Worm (Caenorhabditis elegans) whole organism, L4 larva: ENCODE measurements around the gene C28G1.2.

Source experiments
- F10B5.3 ChIP-seq: sonication (generic microtip); optimal IDR thresholded peaks from 2 replicates; lab custom pipeline; 2016; ENCODE audit warnings: mild to moderate bottlenecking, missing genetic modification characterization, missing compliant biosample characterization
- Y105C5A.15 ChIP-seq: fragments of 200-800 bp; sonication (Bioruptor generic); IDR thresholded peaks from 2 replicates; pipeline ENCODE4 v1.3.6; 2022; ENCODE audit warnings: missing genetic modification characterization, missing compliant biosample characterization
- Y48G9A.11 ChIP-seq: fragments of 200-800 bp; sonication (Bioruptor generic); IDR thresholded peaks from 2 replicates; pipeline ENCODE4 v1.3.6; 2022; ENCODE audit warnings: missing genetic modification reagents, missing genetic modification characterization, missing compliant biosample characterization
- Y5F2A.4 ChIP-seq: fragments of 200-800 bp; sonication (Bioruptor generic); optimal IDR thresholded peaks from 2 replicates; lab custom pipeline; 2018; ENCODE audit warnings: mild to moderate bottlenecking, missing genetic modification characterization, missing compliant biosample characterization
- ZK546.5 ChIP-seq, 2 experiments: sonication (generic microtip); optimal IDR thresholded peaks; 2 replicates each; lab custom pipeline; 2017; ENCODE audit warnings: missing biosample characterization in 2 of 2, missing genetic modification characterization in 2 of 2
- aha-1 ChIP-seq: fragments of 150-350 bp; peaks from one replicate; lab custom pipeline; 2014; ENCODE audit warnings: missing biosample characterization, missing genetic modification characterization
- aly-2 ChIP-seq: sonication (generic microtip); optimal IDR thresholded peaks from 2 replicates; lab custom pipeline; 2018; ENCODE audit warnings: missing biosample characterization, missing genetic modification characterization
- ceh-28 ChIP-seq: fragments of 150-350 bp; optimal IDR thresholded peaks from 2 replicates; lab custom pipeline; 2014; ENCODE audit warnings: missing biosample characterization, missing genetic modification reagents, missing genetic modification characterization
- ceh-32 ChIP-seq: sonication (generic microtip); optimal IDR thresholded peaks from 2 replicates; lab custom pipeline; 2016; ENCODE audit warnings: mild to moderate bottlenecking, missing genetic modification characterization, missing compliant biosample characterization; ENCODE audit not compliant: poor library complexity
- ceh-62 ChIP-seq: sonication (generic microtip); optimal IDR thresholded peaks from 2 replicates; lab custom pipeline; 2017; ENCODE audit warnings: missing biosample characterization, missing genetic modification characterization
- cey-2 ChIP-seq: sonication (generic microtip); optimal IDR thresholded peaks from 3 replicates; lab custom pipeline; 2017; ENCODE audit warnings: missing genetic modification characterization, mild to moderate bottlenecking, missing compliant biosample characterization, antibody characterized with exemption, borderline replicate concordance; ENCODE audit not compliant: insufficient read depth
- ctbp-1 ChIP-seq: fragments of 200-800 bp; sonication (Bioruptor generic); IDR thresholded peaks from 2 replicates; pipeline ENCODE4 v1.3.6; 2022; ENCODE audit warnings: missing genetic modification reagents, missing genetic modification characterization, missing compliant biosample characterization
- dmd-8 ChIP-seq: fragments of 200-800 bp; sonication (Bioruptor generic); IDR thresholded peaks from 2 replicates; pipeline ENCODE4 v1.3.6; 2022; ENCODE audit warnings: missing genetic modification characterization, missing compliant biosample characterization
- egl-27 ChIP-seq: sonication (generic microtip); optimal IDR thresholded peaks from 3 replicates; lab custom pipeline; 2017; ENCODE audit warnings: missing biosample characterization, missing genetic modification reagents, missing genetic modification characterization
- egl-43 ChIP-seq: fragments of 200-800 bp; sonication (Bioruptor generic); IDR thresholded peaks from 2 replicates; pipeline ENCODE4 v1.3.6; 2022; ENCODE audit warnings: missing genetic modification reagents, missing genetic modification characterization, missing compliant biosample characterization
- fkh-10 ChIP-seq: fragments of 150-350 bp; optimal IDR thresholded peaks from 2 replicates; lab custom pipeline; 2014; ENCODE audit warnings: missing biosample characterization, missing genetic modification reagents, missing genetic modification characterization
- fos-1 ChIP-seq: fragments of 150-350 bp; optimal IDR thresholded peaks from 2 replicates; lab custom pipeline; 2014; ENCODE audit warnings: missing biosample characterization, missing genetic modification characterization
- hif-1 ChIP-seq, 2 experiments: sonication (generic microtip); optimal IDR thresholded peaks; 2 replicates each; lab custom pipeline; 2016 to 2017; ENCODE audit warnings: missing compliant biosample characterization in 2 of 2, missing genetic modification characterization in 2 of 2, missing genetic modification reagents in 2 of 2, missing genotype in 2 of 2, mild to moderate bottlenecking in 1 of 2
- hlh-11 ChIP-seq: fragments of 200-800 bp; sonication (Bioruptor generic); optimal IDR thresholded peaks from 2 replicates; lab custom pipeline; 2018; ENCODE audit warnings: mild to moderate bottlenecking, missing genetic modification characterization, missing compliant biosample characterization
- hmg-1.1 ChIP-seq: fragments of 200-800 bp; sonication (Bioruptor generic); IDR thresholded peaks from 2 replicates; pipeline ENCODE4 v1.3.6; 2022; ENCODE audit warnings: missing genetic modification reagents, missing genetic modification characterization, missing compliant biosample characterization
- jun-1 ChIP-seq: fragments of 150-350 bp; optimal IDR thresholded peaks from 2 replicates; lab custom pipeline; 2014; ENCODE audit warnings: missing biosample characterization, missing genetic modification reagents, missing genetic modification characterization
- lin-15B ChIP-seq: fragments of 150-350 bp; sonication (generic microtip); optimal IDR thresholded peaks from 3 replicates; lab custom pipeline; 2014; ENCODE audit warnings: missing biosample characterization, missing genetic modification characterization
- lin-29 ChIP-seq: fragments of 200-800 bp; sonication (Bioruptor generic); IDR thresholded peaks from 2 replicates; pipeline ENCODE4 v1.3.6; 2022; ENCODE audit warnings: missing genetic modification reagents, missing genetic modification characterization, missing compliant biosample characterization
- lin-38 ChIP-seq: fragments of 200-800 bp; sonication (Bioruptor generic); IDR thresholded peaks from 2 replicates; pipeline ENCODE4 v1.3.6; 2022; ENCODE audit warnings: missing genetic modification reagents, missing genetic modification characterization, missing compliant biosample characterization
- lin-39 ChIP-seq: fragments of 150-350 bp; optimal IDR thresholded peaks from 2 replicates; lab custom pipeline; 2014; ENCODE audit warnings: missing biosample characterization, missing genetic modification reagents, missing genetic modification characterization
- lir-3 ChIP-seq: sonication (generic microtip); optimal IDR thresholded peaks from 2 replicates; lab custom pipeline; 2016; ENCODE audit warnings: mild to moderate bottlenecking, missing genetic modification characterization, missing compliant biosample characterization
- lsy-2 ChIP-seq, 2 experiments: fragments of 150-350 bp in 1 of 2; sonication (generic microtip) in 1 of 2; optimal IDR thresholded peaks; 2 replicates each; lab custom pipeline; 2014 to 2017; ENCODE audit warnings: missing biosample characterization in 2 of 2, missing genetic modification characterization in 2 of 2
- madf-9 ChIP-seq: fragments of 200-800 bp; sonication (Bioruptor generic); conservative IDR thresholded peaks from 2 replicates; pipeline ENCODE4 v1.3.6; 2022; ENCODE audit warnings: missing genetic modification reagents, missing genetic modification characterization, missing compliant biosample characterization
- mdt-29 ChIP-seq: fragments of 200-800 bp; sonication (Bioruptor generic); IDR thresholded peaks from 2 replicates; pipeline ENCODE4 v1.3.6; 2022; ENCODE audit warnings: missing genetic modification reagents, missing genetic modification characterization, missing compliant biosample characterization
- mxl-2 ChIP-seq: fragments of 200-800 bp; sonication (Bioruptor generic); conservative IDR thresholded peaks from 2 replicates; pipeline ENCODE4 v1.3.6; 2022; ENCODE audit warnings: missing genetic modification reagents, missing genetic modification characterization, missing compliant biosample characterization
- nhr-10 ChIP-seq: fragments of 150-350 bp; optimal IDR thresholded peaks from 2 replicates; lab custom pipeline; 2014; ENCODE audit warnings: missing biosample characterization, missing genetic modification characterization
- nhr-102 ChIP-seq: sonication (generic microtip); optimal IDR thresholded peaks from 2 replicates; lab custom pipeline; 2016; ENCODE audit warnings: mild to moderate bottlenecking, missing genetic modification characterization, moderate library complexity, missing compliant biosample characterization
- nhr-11 ChIP-seq: fragments of 150-350 bp; optimal IDR thresholded peaks from 2 replicates; lab custom pipeline; 2014; ENCODE audit warnings: missing biosample characterization, missing genetic modification characterization
- nhr-111 ChIP-seq: fragments of 200-800 bp; sonication (Bioruptor generic); optimal IDR thresholded peaks from 2 replicates; lab custom pipeline; 2018; ENCODE audit warnings: mild to moderate bottlenecking, missing genetic modification characterization, missing compliant biosample characterization
- nhr-237 ChIP-seq: sonication (generic microtip); optimal IDR thresholded peaks from 2 replicates; lab custom pipeline; 2017; ENCODE audit warnings: missing biosample characterization, missing genetic modification characterization
- nhr-25 ChIP-seq: sonication (generic microtip); optimal IDR thresholded peaks from 2 replicates; lab custom pipeline; 2017; ENCODE audit warnings: missing genetic modification characterization, mild to moderate bottlenecking, missing compliant biosample characterization, antibody characterized with exemption, moderate library complexity, borderline replicate concordance; ENCODE audit not compliant: insufficient read depth
- nhr-41 ChIP-seq: fragments of 200-800 bp; sonication (Bioruptor generic); IDR thresholded peaks from 2 replicates; pipeline ENCODE4 v1.3.6; 2022; ENCODE audit warnings: missing genetic modification reagents, missing genetic modification characterization, missing compliant biosample characterization
- nhr-42 ChIP-seq: fragments of 200-800 bp; sonication (Bioruptor generic); IDR thresholded peaks from 2 replicates; pipeline ENCODE4 v1.3.6; 2022; ENCODE audit warnings: missing genetic modification characterization, missing compliant biosample characterization
- rbr-2 ChIP-seq: sonication (generic microtip); optimal IDR thresholded peaks from 2 replicates; lab custom pipeline; 2016; ENCODE audit warnings: missing genotype, missing genetic modification characterization, missing compliant biosample characterization
- skn-1 ChIP-seq: fragments of 150-350 bp; optimal IDR thresholded peaks from 2 replicates; lab custom pipeline; 2014; ENCODE audit warnings: missing biosample characterization, missing genetic modification characterization
- snpc-1.2 ChIP-seq: fragments of 200-800 bp; sonication (Bioruptor generic); IDR thresholded peaks from 2 replicates; pipeline ENCODE4 v1.3.6; 2022; ENCODE audit warnings: missing genetic modification reagents, missing genetic modification characterization, missing compliant biosample characterization
- snpc-4 ChIP-seq: fragments of 150-350 bp; optimal IDR thresholded peaks from 2 replicates; lab custom pipeline; 2014; ENCODE audit warnings: missing biosample characterization, missing genetic modification characterization
- spr-3 ChIP-seq: fragments of 200-800 bp; sonication (Bioruptor generic); optimal IDR thresholded peaks from 2 replicates; lab custom pipeline; 2018; ENCODE audit warnings: mild to moderate bottlenecking, missing genetic modification characterization, missing compliant biosample characterization
- tra-1 ChIP-seq: fragments of 200-800 bp; sonication (Bioruptor generic); IDR thresholded peaks from 2 replicates; pipeline ENCODE4 v1.3.6; 2022; ENCODE audit warnings: missing genetic modification reagents, missing genetic modification characterization, missing compliant biosample characterization
- unc-130 ChIP-seq: sonication (generic microtip); optimal IDR thresholded peaks from 2 replicates; lab custom pipeline; 2016; ENCODE audit warnings: missing genetic modification reagents, missing genetic modification characterization, missing compliant biosample characterization
- vab-7 ChIP-seq: fragments of 200-800 bp; sonication (Bioruptor generic); IDR thresholded peaks from 2 replicates; pipeline ENCODE4 v1.3.6; 2022; ENCODE audit warnings: missing genetic modification reagents, missing genetic modification characterization, missing compliant biosample characterization
- zag-1 ChIP-seq: fragments of 150-350 bp; optimal IDR thresholded peaks from 2 replicates; lab custom pipeline; 2014; ENCODE audit warnings: missing biosample characterization, missing genetic modification characterization
- zfp-2 ChIP-seq: sonication (generic microtip); optimal IDR thresholded peaks from 2 replicates; lab custom pipeline; 2016; ENCODE audit warnings: mild to moderate bottlenecking, missing genetic modification characterization, missing compliant biosample characterization
- zip-11 ChIP-seq: fragments of 200-800 bp; sonication (Bioruptor generic); IDR thresholded peaks from 2 replicates; pipeline ENCODE4 v1.3.6; 2022; ENCODE audit warnings: missing genetic modification characterization, missing compliant biosample characterization
- zip-2 ChIP-seq: fragments of 150-350 bp; optimal IDR thresholded peaks from 2 replicates; lab custom pipeline; 2014; ENCODE audit warnings: missing biosample characterization, missing genetic modification characterization
- ztf-11 ChIP-seq: fragments of 150-350 bp; optimal IDR thresholded peaks from 2 replicates; lab custom pipeline; 2014; ENCODE audit warnings: missing biosample characterization, missing genetic modification characterization

The C28G1.2 gene

ce11 chrX:8819815-8820415 is 15.9 kb upstream of the C28G1.2 start (continued):
- TF ChIP-seq zag-1 (tag; lab: Kevin White, UChicago) (no peak), snpc-1.2 (GFP tag; lab: Robert Waterston, UW) (peak; percentile 58; the same call in 1 of the 2 replicates), nhr-25 (tag; lab: Kevin White, UChicago) (no peak), fkh-10 (GFP tag; lab: Kevin White, UChicago) (no peak), skn-1 (tag; lab: Kevin White, UChicago) (no peak), ceh-28 (tag; lab: Kevin White, UChicago) (no peak), hmg-1.1 (GFP tag; lab: Robert Waterston, UW) (no peak), zfp-2 (tag; lab: Kevin White, UChicago) (no peak), zip-11 (GFP tag; lab: Robert Waterston, UW) (peak; percentile 62; the same call in 1 of the 2 replicates), aly-2 (no peak), nhr-42 (GFP tag; lab: Robert Waterston, UW) (no peak), egl-27 (tag; lab: Kevin White, UChicago) (no peak), spr-3 (no peak), ZK546.5 (tag; optimal IDR thresholded peaks at IDR 0.05; lab: Kevin White, UChicago) (no peak), ztf-11 (no peak), lsy-2 (tag; optimal IDR thresholded peaks at IDR 0.05; lab: Kevin White, UChicago) (no peak), hlh-11 (tag; lab: Kevin White, UChicago) (peak; percentile 17), snpc-4 (tag; lab: Kevin White, UChicago) (no peak), nhr-102 (tag; lab: Kevin White, UChicago) (peak; percentile 28), madf-9 (0 out of 2 replicates have a peak, but pooled peaks have one; percentile 49), lin-15B (tag; lab: Kevin White, UChicago) (no peak), Y5F2A.4 (no peak), Y105C5A.15 (0 out of 2 replicates have a peak, but pooled peaks have one; percentile 67), vab-7 (GFP tag; lab: Robert Waterston, UW) (peak; percentile 25; the same call in 1 of the 2 replicates), nhr-10 (tag; lab: Kevin White, UChicago) (no peak), lin-29 (no peak), aha-1 (tag; lab: Kevin White, UChicago) (peak; percentile 89), ceh-32 (no peak), nhr-11 (no peak), rbr-2 (peak; percentile 0), mdt-29 (no peak), lin-38 (GFP tag; lab: Robert Waterston, UW) (peak; percentile 71), jun-1 (tag; lab: Kevin White, UChicago) (no peak), tra-1 (GFP tag; lab: Robert Waterston, UW) (0 out of 2 replicates have a peak, but pooled peaks have one; percentile 30), lin-39 (no peak), fos-1 (tag; lab: Kevin White, UChicago) (no peak), cey-2 (no peak), dmd-8 (no peak), egl-43 (GFP tag; lab: Robert Waterston, UW) (peak; percentile 72), nhr-111 (GFP tag; lab: Kevin White, UChicago) (no peak), Y48G9A.11 (no peak), mxl-2 (GFP tag; lab: Robert Waterston, UW) (no peak), hif-1 (tag; optimal IDR thresholded peaks at IDR 0.05; lab: Kevin White, UChicago) (no peak), lir-3 (peak; percentile 44), nhr-41 (GFP tag; lab: Robert Waterston, UW) (0 out of 2 replicates have a peak, but pooled peaks have one; percentile 23), ctbp-1 (GFP tag; lab: Robert Waterston, UW) (0 out of 2 replicates have a peak, but pooled peaks have one; percentile 46), unc-130 (GFP tag; lab: Kevin White, UChicago) (peak; percentile 27), zip-2 (no peak), ceh-62 (tag; lab: Kevin White, UChicago) (no peak), F10B5.3 (tag; lab: Kevin White, UChicago) (no peak), nhr-237 (no peak)
